Worm (Caenorhabditis elegans) whole organism, L3 larva: Measurements from ENCODE around the gene C44B11.6.

Experiments
- elt-2 ChIP-seq: sonication (generic microtip); optimal IDR thresholded peaks from 2 replicates; lab custom pipeline; 2016; ENCODE audit warnings: missing genetic modification reagents, mild to moderate bottlenecking, missing genetic modification characterization, missing compliant biosample characterization
- lin-39 ChIP-seq: fragments of 150-350 bp; optimal IDR thresholded peaks from 2 replicates; lab custom pipeline; 2018; ENCODE audit warnings: missing biosample characterization, missing genetic modification reagents, missing genetic modification characterization
- mdl-1 ChIP-seq: fragments of 150-350 bp; optimal IDR thresholded peaks from 2 replicates; lab custom pipeline; 2014; ENCODE audit warnings: missing biosample characterization, missing genetic modification characterization
- nhr-237 ChIP-seq: fragments of 150-350 bp; optimal IDR thresholded peaks from 2 replicates; lab custom pipeline; 2014; ENCODE audit warnings: missing biosample characterization, missing genetic modification characterization
- nhr-77 ChIP-seq: fragments of 150-350 bp; optimal IDR thresholded peaks from 2 replicates; lab custom pipeline; 2014; ENCODE audit warnings: missing biosample characterization, missing genetic modification characterization
- pqm-1 ChIP-seq: fragments of 150-350 bp; optimal IDR thresholded peaks from 2 replicates; lab custom pipeline; 2017; ENCODE audit warnings: missing biosample characterization, missing genetic modification characterization, inconsistent platforms
- tbx-2 ChIP-seq: sonication (generic microtip); optimal IDR thresholded peaks from 2 replicates; lab custom pipeline; 2016; ENCODE audit warnings: mild to moderate bottlenecking, missing genetic modification characterization, missing compliant biosample characterization
- unc-39 ChIP-seq: sonication (generic microtip); optimal IDR thresholded peaks from 4 replicates; lab custom pipeline; 2017; ENCODE audit warnings: missing biosample characterization, missing genetic modification characterization
- zag-1 ChIP-seq: fragments of 150-350 bp; optimal IDR thresholded peaks from 2 replicates; lab custom pipeline; 2014; ENCODE audit warnings: missing biosample characterization, missing genetic modification characterization
- ztf-4 ChIP-seq: fragments of 150-350 bp; optimal IDR thresholded peaks from 2 replicates; lab custom pipeline; 2014; ENCODE audit warnings: missing biosample characterization, missing genetic modification characterization

DNA sequence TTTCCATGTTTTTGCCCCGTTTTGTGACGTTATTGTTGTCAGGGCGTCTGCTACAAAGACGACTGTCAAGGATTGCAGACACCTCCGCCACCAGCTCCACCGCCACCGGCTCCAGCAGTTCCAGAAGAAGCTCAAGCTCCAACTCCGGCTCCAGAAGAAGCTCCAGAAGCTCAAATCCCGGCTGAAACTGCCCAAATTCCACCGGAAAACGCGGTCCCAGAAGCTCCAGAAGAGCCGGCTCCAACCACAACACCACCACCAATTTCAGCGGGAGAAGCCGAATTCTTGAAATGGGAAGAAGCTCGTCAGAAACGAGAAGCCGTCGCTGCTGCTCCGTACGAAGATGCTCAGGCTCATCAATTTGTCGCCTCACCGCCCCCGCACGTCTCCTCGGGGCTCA is 23.8 kb downstream of the C44B11.6 start:
- TF ChIP-seq elt-2 (tag; lab: Kevin White, UChicago), result no peak
- no peak for TF ChIP-seq nhr-77 (tag; lab: Kevin White, UChicago)
- TF ChIP-seq mdl-1 (tag; lab: Kevin White, UChicago), result no peak
- no peak for TF ChIP-seq pqm-1 (tag; lab: Kevin White, UChicago)
- TF ChIP-seq zag-1, result no peak
- no peak for TF ChIP-seq unc-39
- no peak for TF ChIP-seq ztf-4
- no peak for TF ChIP-seq nhr-237 (tag; lab: Kevin White, UChicago)
- no peak for TF ChIP-seq lin-39 (tag; lab: Kevin White, UChicago)
- no peak for TF ChIP-seq tbx-2
